Worm (Caenorhabditis elegans) whole organism, late embryonic: Measurements from ENCODE around the gene fbn-1.

Experiments
- C08G9.2 ChIP-seq: sonication (generic microtip); optimal IDR thresholded peaks from 2 replicates; lab custom pipeline; 2016; ENCODE audit warnings: mild to moderate bottlenecking, missing genetic modification characterization, moderate library complexity, missing compliant biosample characterization
- K02D7.2 ChIP-seq: sonication (generic microtip); optimal IDR thresholded peaks from 2 replicates; lab custom pipeline; 2017; ENCODE audit warnings: mild to moderate bottlenecking, missing genetic modification characterization, missing compliant biosample characterization
- Y22D7AL.16 ChIP-seq: sonication (generic microtip); optimal IDR thresholded peaks from 2 replicates; lab custom pipeline; 2016; ENCODE audit warnings: missing genetic modification characterization, missing compliant biosample characterization
- ahr-1 ChIP-seq: sonication (generic microtip); optimal IDR thresholded peaks from 2 replicates; lab custom pipeline; 2016; ENCODE audit warnings: missing genetic modification characterization, missing compliant biosample characterization
- ama-1 ChIP-seq: fragments of 150-350 bp; optimal IDR thresholded peaks from 2 replicates; lab custom pipeline; 2014
- ceh-14 ChIP-seq: sonication (generic microtip); optimal IDR thresholded peaks from 2 replicates; lab custom pipeline; 2016; ENCODE audit warnings: missing genotype, missing genetic modification characterization, missing compliant biosample characterization
- ceh-18 ChIP-seq: sonication (generic microtip); optimal IDR thresholded peaks from 2 replicates; lab custom pipeline; 2016; ENCODE audit warnings: missing genetic modification characterization, missing compliant biosample characterization
- ceh-19 ChIP-seq: fragments of 200-800 bp; sonication (Bioruptor generic); optimal IDR thresholded peaks from 2 replicates; lab custom pipeline; 2018; ENCODE audit warnings: mild to moderate bottlenecking, missing genetic modification characterization, missing compliant biosample characterization
- ceh-2 ChIP-seq: sonication (generic microtip); optimal IDR thresholded peaks from 2 replicates; lab custom pipeline; 2016; ENCODE audit warnings: missing genotype, missing genetic modification characterization, missing compliant biosample characterization
- ceh-24 ChIP-seq: sonication (generic microtip); optimal IDR thresholded peaks from 2 replicates; lab custom pipeline; 2016; ENCODE audit warnings: mild to moderate bottlenecking, missing genetic modification characterization, missing compliant biosample characterization
- ceh-30 ChIP-seq: fragments of 150-350 bp; optimal IDR thresholded peaks from 2 replicates; lab custom pipeline; 2014; ENCODE audit warnings: missing biosample characterization, missing genetic modification characterization
- ceh-31 ChIP-seq: sonication (generic microtip); optimal IDR thresholded peaks from 2 replicates; lab custom pipeline; 2016; ENCODE audit warnings: missing genetic modification characterization, missing compliant biosample characterization
- ceh-34 ChIP-seq: sonication (generic microtip); optimal IDR thresholded peaks from 2 replicates; lab custom pipeline; 2016; ENCODE audit warnings: mild to moderate bottlenecking, missing genetic modification characterization, missing compliant biosample characterization
- che-1 ChIP-seq: sonication (generic microtip); optimal IDR thresholded peaks from 2 replicates; lab custom pipeline; 2016; ENCODE audit warnings: mild to moderate bottlenecking, missing genetic modification characterization, missing compliant biosample characterization
- dve-1 ChIP-seq: sonication (generic microtip); optimal IDR thresholded peaks from 2 replicates; lab custom pipeline; 2017; ENCODE audit warnings: antibody characterized with exemption, mild to moderate bottlenecking, missing genetic modification characterization, missing compliant biosample characterization
- elt-4 ChIP-seq: sonication (generic microtip); optimal IDR thresholded peaks from 2 replicates; lab custom pipeline; 2016; ENCODE audit warnings: missing genetic modification characterization, missing compliant biosample characterization
- fkh-10 ChIP-seq: fragments of 150-350 bp; optimal IDR thresholded peaks from 2 replicates; lab custom pipeline; 2014; ENCODE audit warnings: missing biosample characterization, missing genetic modification reagents, missing genetic modification characterization
- gmeb-2 ChIP-seq: sonication (generic microtip); optimal IDR thresholded peaks from 2 replicates; lab custom pipeline; 2016; ENCODE audit warnings: missing genetic modification characterization, inconsistent platforms, missing compliant biosample characterization
- hlh-13 ChIP-seq: fragments of 200-800 bp; sonication (Bioruptor generic); optimal IDR thresholded peaks from 2 replicates; lab custom pipeline; 2018; ENCODE audit warnings: mild to moderate bottlenecking, missing genetic modification characterization, missing compliant biosample characterization
- hlh-15 ChIP-seq: sonication (generic microtip); optimal IDR thresholded peaks from 2 replicates; lab custom pipeline; 2016; ENCODE audit warnings: missing genetic modification characterization, missing compliant biosample characterization
- hlh-30 ChIP-seq: sonication (generic microtip); optimal IDR thresholded peaks from 2 replicates; lab custom pipeline; 2017; ENCODE audit warnings: antibody characterized with exemption, missing genetic modification characterization, missing compliant biosample characterization; ENCODE audit not compliant: insufficient read depth
- hlh-6 ChIP-seq: sonication (generic microtip); optimal IDR thresholded peaks from 2 replicates; lab custom pipeline; 2016; ENCODE audit warnings: missing genotype, missing genetic modification characterization, missing compliant biosample characterization
- hlh-8 ChIP-seq: sonication (generic microtip); optimal IDR thresholded peaks from 2 replicates; lab custom pipeline; 2016; ENCODE audit warnings: missing genotype, missing genetic modification characterization, missing compliant biosample characterization
- lin-11 ChIP-seq: fragments of 200-800 bp; sonication (Bioruptor generic); optimal IDR thresholded peaks from 2 replicates; lab custom pipeline; 2018; ENCODE audit warnings: mild to moderate bottlenecking, missing genetic modification characterization, missing compliant biosample characterization
- mec-3 ChIP-seq: sonication (generic microtip); optimal IDR thresholded peaks from 2 replicates; lab custom pipeline; 2016; ENCODE audit warnings: borderline replicate concordance, missing genetic modification characterization, missing compliant biosample characterization
- nfya-1 ChIP-seq: sonication (generic microtip); optimal IDR thresholded peaks from 2 replicates; lab custom pipeline; 2017; ENCODE audit warnings: missing genetic modification characterization, mild to moderate bottlenecking, missing compliant biosample characterization, antibody characterized with exemption, moderate library complexity
- nhr-232 ChIP-seq: sonication (generic microtip); optimal IDR thresholded peaks from 2 replicates; lab custom pipeline; 2016; ENCODE audit warnings: missing genetic modification characterization, missing compliant biosample characterization
- npax-4 ChIP-seq: sonication (generic microtip); optimal IDR thresholded peaks from 2 replicates; lab custom pipeline; 2016; ENCODE audit warnings: missing genetic modification characterization, missing compliant biosample characterization
- odd-2 ChIP-seq: sonication (generic microtip); optimal IDR thresholded peaks from 2 replicates; lab custom pipeline; 2017; ENCODE audit warnings: antibody characterized with exemption, mild to moderate bottlenecking, missing genetic modification characterization, missing compliant biosample characterization
- pag-3 ChIP-seq: sonication (generic microtip); optimal IDR thresholded peaks from 2 replicates; lab custom pipeline; 2016; ENCODE audit warnings: missing compliant biosample characterization, missing genetic modification characterization, borderline replicate concordance
- pat-9 ChIP-seq: fragments of 200-800 bp; sonication (Bioruptor generic); optimal IDR thresholded peaks from 2 replicates; lab custom pipeline; 2018; ENCODE audit warnings: mild to moderate bottlenecking, missing genetic modification characterization, moderate library complexity, missing compliant biosample characterization
- pax-1 ChIP-seq: fragments of 150-350 bp; optimal IDR thresholded peaks from 2 replicates; lab custom pipeline; 2014; ENCODE audit warnings: missing biosample characterization, missing genetic modification characterization
- pha-2 ChIP-seq: sonication (generic microtip); optimal IDR thresholded peaks from 2 replicates; lab custom pipeline; 2017; ENCODE audit warnings: mild to moderate bottlenecking, missing genetic modification characterization, missing compliant biosample characterization
- pqm-1 ChIP-seq: sonication (generic microtip); optimal IDR thresholded peaks from 2 replicates; lab custom pipeline; 2016; ENCODE audit warnings: missing genetic modification characterization, missing compliant biosample characterization
- pros-1 ChIP-seq: fragments of 150-350 bp; optimal IDR thresholded peaks from 2 replicates; lab custom pipeline; 2014; ENCODE audit warnings: missing biosample characterization, missing genetic modification reagents, missing genetic modification characterization
- ref-2 ChIP-seq: sonication (generic microtip); optimal IDR thresholded peaks from 2 replicates; lab custom pipeline; 2016; ENCODE audit warnings: missing genetic modification characterization, missing compliant biosample characterization
- rnt-1 ChIP-seq: sonication (generic microtip); optimal IDR thresholded peaks from 2 replicates; lab custom pipeline; 2016; ENCODE audit warnings: missing genetic modification characterization, missing compliant biosample characterization
- sdc-2 ChIP-seq: sonication (generic microtip); optimal IDR thresholded peaks from 2 replicates; lab custom pipeline; 2016; ENCODE audit warnings: missing genotype, missing genetic modification characterization, missing compliant biosample characterization
- syd-9 ChIP-seq: sonication (generic microtip); optimal IDR thresholded peaks from 2 replicates; lab custom pipeline; 2016; ENCODE audit warnings: mild to moderate bottlenecking, missing genetic modification characterization, moderate library complexity, missing compliant biosample characterization
- ttx-3 ChIP-seq: sonication (generic microtip); optimal IDR thresholded peaks from 2 replicates; lab custom pipeline; 2016; ENCODE audit warnings: missing genetic modification reagents, missing genetic modification characterization, missing compliant biosample characterization
- unc-42 ChIP-seq: sonication (generic microtip); optimal IDR thresholded peaks from 2 replicates; lab custom pipeline; 2016; ENCODE audit warnings: missing genotype, missing genetic modification characterization, missing compliant biosample characterization
- unc-86 ChIP-seq: sonication (generic microtip); optimal IDR thresholded peaks from 2 replicates; lab custom pipeline; 2016; ENCODE audit warnings: missing genetic modification characterization, missing compliant biosample characterization

Gene fbn-1

DNA sequence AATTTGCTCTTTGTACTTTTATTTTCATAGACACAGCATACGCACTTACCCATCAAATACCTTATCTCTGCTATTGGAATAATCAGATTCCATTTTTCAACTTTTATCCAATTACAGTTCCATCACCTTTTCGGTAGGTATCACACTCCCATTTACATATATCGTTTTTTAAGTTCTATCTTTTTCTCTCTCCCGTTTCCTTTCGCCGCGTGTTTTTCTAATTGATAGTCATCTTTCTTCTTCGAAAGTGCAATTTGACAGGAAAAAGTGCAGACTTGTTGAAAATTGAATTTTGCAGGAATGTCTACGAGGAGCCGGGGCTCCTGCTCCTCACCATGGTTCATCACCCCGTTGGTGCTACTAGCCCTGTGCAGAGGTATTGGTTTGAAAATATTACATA, at the start of gene fbn-1:
fbn-1 (plus strand) TSS at position 301 of the 400 bp plus-strand sequence.
- TF ChIP-seq ceh-14 (tag; lab: Kevin White, UChicago) = no peak
- no peak for TF ChIP-seq che-1
- TF ChIP-seq hlh-6 (tag; lab: Kevin White, UChicago) = no peak
- TF ChIP-seq hlh-30 (tag; lab: Kevin White, UChicago) = no peak
- TF ChIP-seq ceh-18 (tag; lab: Kevin White, UChicago) = no peak
- no peak for TF ChIP-seq Y22D7AL.16 (tag; lab: Kevin White, UChicago)
- no peak for TF ChIP-seq hlh-15
- TF ChIP-seq ceh-31 (tag; lab: Kevin White, UChicago) = no peak
- no peak for TF ChIP-seq pat-9 (tag; lab: Kevin White, UChicago)
- no peak for TF ChIP-seq ceh-34 (tag; lab: Kevin White, UChicago)
- no peak for TF ChIP-seq unc-86 (tag; lab: Kevin White, UChicago)
- TF ChIP-seq ref-2 = no peak
- TF ChIP-seq C08G9.2 (tag; lab: Kevin White, UChicago) = no peak
- TF ChIP-seq sdc-2 = no peak
- TF ChIP-seq ttx-3 (tag; lab: Kevin White, UChicago) = no peak

ce11 chrIII:7579324-7579723, 45.9 kb upstream of the fbn-1 start, which contains the start of gene mfsd-6:
Gene mfsd-6 (minus strand): TSS chrIII:7579411.
- TF ChIP-seq mec-3 (no peak), K02D7.2 (tag; lab: Kevin White, UChicago) (no peak), pax-1 (tag; lab: Kevin White, UChicago) (no peak), pha-2 (tag; lab: Kevin White, UChicago) (no peak), hlh-8 (no peak), npax-4 (tag; lab: Kevin White, UChicago) (no peak), fkh-10 (GFP tag; lab: Kevin White, UChicago) (no peak), hlh-15 (no peak), ama-1 (lab: Kevin White, UChicago) (no peak)
- TF ChIP-seq, all 69 proteins: peak for 0

DNA sequence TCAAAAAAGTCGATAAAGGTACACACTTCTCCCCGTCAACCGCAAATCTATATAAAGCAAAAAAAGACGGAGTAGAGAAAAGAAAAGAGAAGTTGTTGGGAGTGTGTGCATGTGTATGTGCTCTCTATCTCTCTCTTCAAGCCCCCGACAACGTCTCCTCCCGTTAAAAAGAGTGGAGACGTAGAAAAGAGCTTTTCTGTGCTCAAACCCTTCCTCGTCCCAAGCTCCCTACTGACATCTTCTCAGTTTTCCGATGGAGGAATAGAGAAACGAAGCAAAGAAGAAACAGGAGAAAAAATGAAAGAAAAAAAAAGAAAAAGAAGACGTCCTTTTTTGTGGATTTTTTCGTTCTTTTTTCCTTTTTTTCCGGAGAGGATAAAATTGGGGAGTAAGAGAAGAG, 44.6 kb upstream of the fbn-1 start:
- TF ChIP-seq ceh-24 (no peak), nhr-232 (tag; lab: Kevin White, UChicago) (no peak), pqm-1 (no peak), nfya-1 (tag; lab: Kevin White, UChicago) (peak; percentile 27), ceh-19 (peak; percentile 39), elt-4 (tag; lab: Kevin White, UChicago) (no peak), ceh-31 (tag; lab: Kevin White, UChicago) (peak; percentile 47), gmeb-2 (tag; lab: Kevin White, UChicago) (no peak), hlh-6 (tag; lab: Kevin White, UChicago) (no peak), unc-42 (tag; lab: Kevin White, UChicago) (no peak)

- no peak for TF ChIP-seq hlh-13 (GFP tag; lab: Kevin White, UChicago)
- no peak for TF ChIP-seq pag-3
- no peak for TF ChIP-seq nhr-232 (tag; lab: Kevin White, UChicago)
- TF ChIP-seq npax-4 (tag; lab: Kevin White, UChicago) = no peak
- no peak for TF ChIP-seq ceh-24
- TF ChIP-seq pros-1 (tag; lab: Kevin White, UChicago) = no peak
- no peak for TF ChIP-seq ceh-30 (tag; lab: Kevin White, UChicago)
- TF ChIP-seq che-1 = no peak
- no peak for TF ChIP-seq rnt-1 (tag; lab: Kevin White, UChicago)
- no peak for TF ChIP-seq odd-2
- TF ChIP-seq ahr-1 = no peak
- TF ChIP-seq dve-1 (tag; lab: Kevin White, UChicago) = no peak
- TF ChIP-seq lin-11 (tag; lab: Kevin White, UChicago) = no peak
- TF ChIP-seq ceh-19 = no peak
- no peak for TF ChIP-seq unc-86 (tag; lab: Kevin White, UChicago)
- no peak for TF ChIP-seq ceh-2 (tag; lab: Kevin White, UChicago)
- TF ChIP-seq pat-9 (tag; lab: Kevin White, UChicago) = no peak
- TF ChIP-seq syd-9 (tag; lab: Kevin White, UChicago) = no peak
Observed at ce11 chrIII:7582885-7583284, 42.3 kb upstream of the fbn-1 start, which contains the start of gene R13A5.10. Gene R13A5.10 (minus strand): TSS chrIII:7582985.
